Worm (Caenorhabditis elegans) whole organism, mixed stage, embryonic: Measurements from ENCODE around the gene F21G4.3.

Source experiments
- blmp-1 ChIP-seq: fragments of 150-350 bp; optimal IDR thresholded peaks from 2 replicates; lab custom pipeline; 2014; ENCODE audit warnings: missing biosample characterization, missing genetic modification characterization
- lin-13 ChIP-seq: fragments of 150-350 bp; optimal IDR thresholded peaks from 2 replicates; lab custom pipeline; 2014; ENCODE audit warnings: missing biosample characterization, missing genetic modification characterization
- lsy-2 ChIP-seq: fragments of 150-350 bp; optimal IDR thresholded peaks from 2 replicates; lab custom pipeline; 2014; ENCODE audit warnings: missing biosample characterization, missing genetic modification characterization
- pha-4 ChIP-seq: fragments of 150-350 bp; optimal IDR thresholded peaks from 2 replicates; lab custom pipeline; 2018; ENCODE audit warnings: missing biosample characterization, missing genetic modification reagents, missing genetic modification characterization

DNA sequence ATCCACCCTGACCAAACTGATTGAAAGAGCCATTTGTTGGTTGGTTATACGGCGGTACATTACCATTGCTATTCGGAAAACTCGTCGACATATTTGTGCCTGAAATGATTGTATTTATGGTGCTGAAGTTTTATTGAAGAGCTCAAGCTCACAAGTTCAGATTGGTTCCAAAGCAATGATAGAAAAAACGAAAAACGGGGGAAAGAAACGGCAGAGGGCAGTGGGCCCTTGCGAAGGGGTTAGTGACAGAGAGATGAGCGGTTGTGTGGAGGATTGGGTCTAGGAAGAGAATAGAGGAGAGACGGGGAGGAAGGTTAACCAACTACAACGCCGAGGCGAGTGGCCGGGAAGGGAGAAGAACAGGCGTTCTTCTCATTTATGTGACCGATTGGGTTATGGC, 36.4 kb downstream of the F21G4.3 start, which contains the start of gene nra-3:
- TF ChIP-seq pha-4 (no peak), blmp-1 (tag; lab: Kevin White, UChicago) (no peak), lin-13 (tag; lab: Kevin White, UChicago) (no peak), lsy-2 (tag; lab: Kevin White, UChicago) (no peak)
